Worm (Caenorhabditis elegans) whole organism, L1 larva: ENCODE measurements around the gene clec-68.
"Not testable (repeated sequence)": the region's sequence is repeated elsewhere in the genome, so short reads cannot be mapped to it uniquely, and the experiment has no call there.

ENCODE experiments used
- C04F5.9 ChIP-seq: sonication (generic microtip); optimal IDR thresholded peaks from 2 replicates; lab custom pipeline; 2016; ENCODE audit warnings: missing genetic modification characterization, missing compliant biosample characterization
- Y116A8C.19 ChIP-seq: sonication (generic microtip); optimal IDR thresholded peaks from 2 replicates; lab custom pipeline; 2016; ENCODE audit warnings: missing compliant biosample characterization, missing genetic modification characterization, borderline replicate concordance
- aha-1 ChIP-seq: fragments of 150-350 bp; optimal IDR thresholded peaks from 2 replicates; lab custom pipeline; 2014; ENCODE audit warnings: missing biosample characterization, missing genetic modification characterization
- aly-2 ChIP-seq: fragments of 150-350 bp; optimal IDR thresholded peaks from 2 replicates; lab custom pipeline; 2014; ENCODE audit warnings: missing biosample characterization, missing genetic modification characterization
- ama-1 ChIP-seq: fragments of 150-350 bp; optimal IDR thresholded peaks from 2 replicates; lab custom pipeline; 2014
- ceh-63 ChIP-seq: fragments of 200-800 bp; sonication (Bioruptor generic); optimal IDR thresholded peaks from 2 replicates; lab custom pipeline; 2018; ENCODE audit warnings: mild to moderate bottlenecking, missing genetic modification characterization, missing compliant biosample characterization
- ceh-8 ChIP-seq: fragments of 200-800 bp; sonication (Bioruptor generic); optimal IDR thresholded peaks from 2 replicates; lab custom pipeline; 2018; ENCODE audit warnings: mild to moderate bottlenecking, missing genetic modification characterization, moderate library complexity, missing compliant biosample characterization
- ces-1 ChIP-seq: fragments of 150-350 bp; optimal IDR thresholded peaks from 2 replicates; lab custom pipeline; 2014; ENCODE audit warnings: missing biosample characterization, missing genetic modification reagents, missing genetic modification characterization
- elt-2 ChIP-seq: sonication (generic microtip); optimal IDR thresholded peaks from 2 replicates; lab custom pipeline; 2016; ENCODE audit warnings: missing genetic modification characterization, mild to moderate bottlenecking, inconsistent platforms, missing compliant biosample characterization, missing genetic modification reagents
- elt-3 ChIP-seq, 6 experiments: fragments of 150-350 bp in 1 of 6; sonication (generic microtip); optimal IDR thresholded peaks; 2 replicates each; lab custom pipeline; 2017 to 2018; ENCODE audit warnings: missing biosample characterization in 6 of 6, missing genetic modification characterization in 6 of 6, inconsistent platforms in 1 of 6
- ets-5 ChIP-seq: fragments of 200-800 bp; sonication (Bioruptor generic); IDR thresholded peaks from 2 replicates; pipeline ENCODE4 v1.3.6; 2022; ENCODE audit warnings: missing genetic modification characterization, missing compliant biosample characterization
- fkh-8 ChIP-seq: sonication (generic microtip); optimal IDR thresholded peaks from 2 replicates; lab custom pipeline; 2016; ENCODE audit warnings: mild to moderate bottlenecking, missing genetic modification characterization, missing compliant biosample characterization
- fos-1 ChIP-seq: fragments of 150-350 bp; optimal IDR thresholded peaks from 2 replicates; lab custom pipeline; 2014; ENCODE audit warnings: missing biosample characterization, missing genetic modification characterization
- jun-1 ChIP-seq: fragments of 150-350 bp; optimal IDR thresholded peaks from 2 replicates; lab custom pipeline; 2014; ENCODE audit warnings: missing biosample characterization, missing genetic modification reagents, missing genetic modification characterization
- lin-13 ChIP-seq: fragments of 150-350 bp; optimal IDR thresholded peaks from 2 replicates; lab custom pipeline; 2014; ENCODE audit warnings: missing biosample characterization, missing genetic modification reagents, missing genetic modification characterization
- lin-14 ChIP-seq: fragments of 200-800 bp; sonication (Bioruptor generic); optimal IDR thresholded peaks from 2 replicates; lab custom pipeline; 2018; ENCODE audit warnings: mild to moderate bottlenecking, missing genetic modification characterization, moderate library complexity, missing compliant biosample characterization
- lin-15B ChIP-seq: fragments of 150-350 bp; sonication (generic microtip); optimal IDR thresholded peaks from 3 replicates; lab custom pipeline; 2014; ENCODE audit warnings: missing biosample characterization, missing genetic modification characterization
- lir-3 ChIP-seq: sonication (generic microtip); optimal IDR thresholded peaks from 2 replicates; lab custom pipeline; 2016; ENCODE audit warnings: mild to moderate bottlenecking, missing genetic modification characterization, moderate library complexity, missing compliant biosample characterization; ENCODE audit not compliant: poor library complexity
- mdl-1 ChIP-seq, 2 experiments: fragments of 150-350 bp; optimal IDR thresholded peaks; 2 replicates each; lab custom pipeline; 2014 to 2017; ENCODE audit warnings: missing biosample characterization in 2 of 2, missing genetic modification characterization in 2 of 2, inconsistent platforms in 1 of 2
- mef-2 ChIP-seq: fragments of 150-350 bp; optimal IDR thresholded peaks from 2 replicates; lab custom pipeline; 2014; ENCODE audit warnings: missing biosample characterization, missing genetic modification characterization
- nhr-12 ChIP-seq: sonication (generic microtip); optimal IDR thresholded peaks from 2 replicates; lab custom pipeline; 2017; ENCODE audit warnings: missing biosample characterization, missing genetic modification characterization
- nhr-19 ChIP-seq: fragments of 200-800 bp; sonication (Bioruptor generic); conservative IDR thresholded peaks from 2 replicates; pipeline ENCODE4 v1.3.6; 2022; ENCODE audit warnings: missing genetic modification characterization, missing compliant biosample characterization
- nhr-28 ChIP-seq: fragments of 150-350 bp; optimal IDR thresholded peaks from 2 replicates; lab custom pipeline; 2014; ENCODE audit warnings: missing biosample characterization, missing genetic modification characterization
- nhr-47 ChIP-seq: sonication (generic microtip); optimal IDR thresholded peaks from 2 replicates; lab custom pipeline; 2016; ENCODE audit warnings: mild to moderate bottlenecking, missing genetic modification characterization, moderate library complexity, missing compliant biosample characterization
- nhr-71 ChIP-seq: sonication (generic microtip); optimal IDR thresholded peaks from 2 replicates; lab custom pipeline; 2016; ENCODE audit warnings: mild to moderate bottlenecking, missing genetic modification characterization, moderate library complexity, missing compliant biosample characterization
- nhr-84 ChIP-seq: sonication (generic microtip); optimal IDR thresholded peaks from 2 replicates; lab custom pipeline; 2017; ENCODE audit warnings: missing biosample characterization, missing genetic modification characterization
- nhr-85 ChIP-seq: sonication (generic microtip); peaks from one replicate; lab custom pipeline; 2016; ENCODE audit warnings: missing genetic modification characterization, inconsistent platforms, missing compliant biosample characterization
- pag-3 ChIP-seq: sonication (generic microtip); optimal IDR thresholded peaks from 2 replicates; lab custom pipeline; 2017; ENCODE audit warnings: missing genetic modification characterization, mild to moderate bottlenecking, missing compliant biosample characterization, antibody characterized with exemption, borderline replicate concordance; ENCODE audit not compliant: insufficient read depth
- pax-3 ChIP-seq: fragments of 200-800 bp; sonication (Bioruptor generic); optimal IDR thresholded peaks from 2 replicates; lab custom pipeline; 2018; ENCODE audit warnings: mild to moderate bottlenecking, missing genetic modification characterization, moderate library complexity, missing compliant biosample characterization
- pqm-1 ChIP-seq: sonication (generic microtip); optimal IDR thresholded peaks from 3 replicates; lab custom pipeline; 2017; ENCODE audit warnings: missing biosample characterization, missing genetic modification characterization
- skn-1 ChIP-seq: fragments of 150-350 bp; optimal IDR thresholded peaks from 2 replicates; lab custom pipeline; 2014; ENCODE audit warnings: missing biosample characterization, missing genetic modification characterization
- snu-23 ChIP-seq: sonication (generic microtip); optimal IDR thresholded peaks from 2 replicates; lab custom pipeline; 2016; ENCODE audit warnings: missing genetic modification characterization, missing compliant biosample characterization
- sox-4 ChIP-seq: sonication (generic microtip); optimal IDR thresholded peaks from 2 replicates; lab custom pipeline; 2016; ENCODE audit warnings: missing genetic modification characterization, missing compliant biosample characterization
- sptf-1 ChIP-seq: fragments of 150-350 bp; optimal IDR thresholded peaks from 2 replicates; lab custom pipeline; 2014; ENCODE audit warnings: missing biosample characterization, missing genetic modification characterization
- sup-37 ChIP-seq: fragments of 200-800 bp; sonication (Bioruptor generic); optimal IDR thresholded peaks from 2 replicates; lab custom pipeline; 2018; ENCODE audit warnings: mild to moderate bottlenecking, missing genetic modification characterization, missing compliant biosample characterization
- swsn-7 ChIP-seq: sonication (generic microtip); optimal IDR thresholded peaks from 2 replicates; lab custom pipeline; 2016; ENCODE audit warnings: missing genetic modification characterization, missing compliant biosample characterization
- unc-130 ChIP-seq: fragments of 150-350 bp; optimal IDR thresholded peaks from 2 replicates; lab custom pipeline; 2017; ENCODE audit warnings: missing biosample characterization, missing genetic modification characterization, inconsistent platforms
- unc-30 ChIP-seq: sonication (generic microtip); optimal IDR thresholded peaks from 2 replicates; lab custom pipeline; 2017; ENCODE audit warnings: missing biosample characterization, missing genetic modification characterization
- unc-86 ChIP-seq: sonication (generic microtip); optimal IDR thresholded peaks from 2 replicates; lab custom pipeline; 2016; ENCODE audit warnings: missing genetic modification characterization, missing compliant biosample characterization
- unc-98 ChIP-seq: fragments of 200-800 bp; sonication (Bioruptor generic); IDR thresholded peaks from 2 replicates; pipeline ENCODE4 v1.3.6; 2022; ENCODE audit warnings: missing genetic modification characterization, missing compliant biosample characterization
- vab-15 ChIP-seq: sonication (generic microtip); optimal IDR thresholded peaks from 2 replicates; lab custom pipeline; 2017; ENCODE audit warnings: missing genotype, mild to moderate bottlenecking, missing genetic modification characterization, missing compliant biosample characterization
- xbp-1 ChIP-seq: sonication (generic microtip); optimal IDR thresholded peaks from 2 replicates; lab custom pipeline; 2016; ENCODE audit warnings: missing genetic modification characterization, missing compliant biosample characterization
- ztf-4 ChIP-seq: fragments of 150-350 bp; optimal IDR thresholded peaks from 2 replicates; lab custom pipeline; 2014; ENCODE audit warnings: missing biosample characterization, missing genetic modification characterization

The clec-68 gene

DNA sequence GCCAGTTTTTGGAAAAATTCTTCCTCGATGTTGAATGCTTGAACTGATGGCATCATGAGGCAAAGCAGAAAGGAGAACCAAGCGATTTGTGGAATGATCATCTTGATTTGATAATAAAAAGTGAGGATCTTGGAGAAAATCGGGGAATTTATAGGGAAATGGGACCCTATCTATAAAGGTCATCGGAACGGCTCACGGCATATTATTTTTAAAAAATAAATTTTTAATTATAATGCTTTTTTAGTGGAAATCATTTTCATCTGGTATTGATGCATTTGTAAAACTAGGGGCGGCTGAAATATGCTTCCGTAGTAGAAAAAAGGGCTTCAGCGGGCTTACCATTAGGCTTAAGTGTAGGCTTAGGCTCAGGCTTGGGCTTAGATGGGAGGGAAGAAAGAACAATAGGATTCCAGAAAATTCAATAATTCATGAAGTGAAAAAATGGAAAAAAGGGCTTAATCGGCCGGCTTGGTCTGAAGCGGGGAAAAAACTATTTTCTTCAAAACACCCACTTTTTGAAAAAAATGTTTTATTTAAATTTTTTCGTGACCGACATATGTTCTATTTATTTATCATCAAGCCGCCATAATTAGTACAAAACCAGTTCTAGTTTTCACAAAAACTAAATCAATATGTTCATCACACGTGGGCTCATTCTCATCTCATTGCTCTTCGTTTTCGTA is 18.6 kb upstream of the clec-68 start, which contains the start of the genes F56D6.22 and F56D6.12:
F56D6.22 (minus strand) TSS at position 101 of the 683 bp plus-strand sequence.
F56D6.12 (plus strand) TSS at position 633 of the 683 bp plus-strand sequence.
- no peak for TF ChIP-seq ceh-63 (GFP tag; lab: Kevin White, UChicago)
- TF ChIP-seq unc-130 (tag; lab: Kevin White, UChicago): no peak
- no peak for TF ChIP-seq lin-15B (tag; lab: Kevin White, UChicago)
- no peak for TF ChIP-seq lir-3 (tag; lab: Kevin White, UChicago)
- TF ChIP-seq unc-98 (GFP tag; lab: Robert Waterston, UW): no peak
- no peak for TF ChIP-seq swsn-7 (tag; lab: Kevin White, UChicago)
- no peak for TF ChIP-seq elt-2 (tag; lab: Kevin White, UChicago)
- TF ChIP-seq snu-23 (GFP tag; lab: Kevin White, UChicago): no peak
- no peak for TF ChIP-seq aly-2 (tag; lab: Kevin White, UChicago)
- TF ChIP-seq sup-37 (GFP tag; lab: Kevin White, UChicago): no peak
- no peak for TF ChIP-seq unc-86 (tag; lab: Kevin White, UChicago)
- TF ChIP-seq sox-4 (tag; lab: Kevin White, UChicago): no peak
- no peak for TF ChIP-seq nhr-12
- TF ChIP-seq nhr-84: no peak
- TF ChIP-seq xbp-1 (tag; lab: Kevin White, UChicago): no peak
- TF ChIP-seq mdl-1 (tag; optimal IDR thresholded peaks at IDR 0.05; lab: Kevin White, UChicago): no peak
- no peak for TF ChIP-seq C04F5.9 (tag; lab: Kevin White, UChicago)
- TF ChIP-seq jun-1 (tag; lab: Kevin White, UChicago): no peak
- TF ChIP-seq elt-3 (tag; optimal IDR thresholded peaks at IDR 0.05; lab: Kevin White, UChicago): no peak

DNA sequence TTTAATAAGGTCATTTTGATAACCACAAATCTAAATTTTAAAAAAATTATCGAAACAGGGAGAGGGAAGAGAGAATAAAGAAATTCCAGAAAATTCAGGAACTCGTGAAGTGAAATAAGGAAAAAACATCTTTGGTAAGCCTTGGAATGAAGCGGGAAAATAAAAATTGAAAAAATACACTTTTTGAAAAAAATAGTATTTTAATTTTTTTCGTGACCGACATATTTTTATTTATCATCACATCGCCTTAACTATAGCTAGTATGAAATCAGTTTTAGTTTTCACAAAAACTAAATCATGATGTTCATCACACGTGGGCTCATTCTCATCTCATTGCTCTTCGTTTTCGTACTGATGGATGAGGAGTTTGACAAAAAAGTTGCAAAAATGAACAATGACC is 17.1 kb upstream of the clec-68 start, which contains the start of gene F56D6.13:
F56D6.13 (plus strand) TSS at position 301 of the 400 bp plus-strand sequence.
- no peak for TF ChIP-seq elt-3 (tag; optimal IDR thresholded peaks at IDR 0.05; lab: Kevin White, UChicago)
- no peak for TF ChIP-seq Y116A8C.19
- no peak for TF ChIP-seq ets-5 (GFP tag; lab: Robert Waterston, UW)
- no peak for TF ChIP-seq fkh-8 (tag; lab: Kevin White, UChicago)
- TF ChIP-seq mef-2 (tag; lab: Kevin White, UChicago): no peak
- no peak for TF ChIP-seq unc-30 (tag; lab: Kevin White, UChicago)
- TF ChIP-seq nhr-28 (tag; lab: Kevin White, UChicago): no peak
- no peak for TF ChIP-seq pag-3 (tag; lab: Kevin White, UChicago)
- no peak for TF ChIP-seq ama-1
- TF ChIP-seq aha-1 (tag; lab: Kevin White, UChicago): no peak
- TF ChIP-seq skn-1 (tag; lab: Kevin White, UChicago): no peak
- TF ChIP-seq snu-23 (GFP tag; lab: Kevin White, UChicago): no peak
- no peak for TF ChIP-seq ceh-8 (GFP tag; lab: Kevin White, UChicago)
- TF ChIP-seq, all 84 proteins: peak for 0

DNA sequence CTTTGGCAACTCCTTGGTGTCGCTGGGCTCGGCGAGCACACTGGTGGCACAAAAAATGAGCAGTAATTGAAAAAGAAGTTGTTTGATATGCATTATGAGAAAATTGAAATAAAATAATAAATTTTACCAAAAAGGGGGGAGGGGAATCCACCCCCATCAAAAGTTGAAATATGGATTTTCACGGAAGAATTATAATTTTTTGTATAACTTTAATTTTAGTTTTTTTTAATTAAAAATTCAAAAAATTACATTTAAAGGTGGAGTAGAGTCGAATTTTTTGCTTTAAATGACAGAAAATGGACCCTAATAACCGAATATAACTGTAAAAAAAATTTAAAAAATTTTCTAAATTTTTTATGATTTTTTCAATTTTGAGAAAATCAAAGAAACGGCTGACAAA is 14.4 kb upstream of the clec-68 start, which contains the start of gene F56D6.18:
F56D6.18 (minus strand) TSS at position 101 of the 400 bp plus-strand sequence.
- TF ChIP-seq lin-14 (GFP tag; lab: Kevin White, UChicago); pax-3 (tag; lab: Kevin White, UChicago); lin-13 (GFP tag; lab: Kevin White, UChicago): not testable (repeated sequence)
- TF ChIP-seq, all 84 proteins: peak for 0; not testable (repeated sequence) for 84

DNA sequence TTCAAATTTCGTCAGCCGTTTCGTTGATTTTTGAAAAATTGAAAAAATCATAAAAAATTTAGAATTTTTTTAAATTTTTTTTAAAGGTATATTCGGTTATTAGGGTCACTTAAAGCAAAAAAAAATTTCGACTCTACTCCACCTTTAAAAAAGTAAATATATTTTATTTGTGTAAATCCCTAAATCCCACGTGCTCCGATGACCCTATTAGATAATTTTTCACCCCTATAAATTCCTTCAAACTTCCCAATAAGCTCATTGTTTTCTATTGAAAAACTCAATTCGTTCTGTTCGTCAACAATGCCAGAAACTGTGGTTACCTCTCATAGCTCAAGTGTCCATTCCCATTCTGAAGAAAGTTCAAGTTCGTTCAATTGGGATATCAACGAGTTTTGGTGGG is 13.6 kb upstream of the clec-68 start, which contains the start of gene F56D6.20:
F56D6.20 (plus strand) TSS at position 301 of the 400 bp plus-strand sequence.
- TF ChIP-seq pqm-1 (tag; lab: Kevin White, UChicago): no peak
- TF ChIP-seq nhr-85 (tag; lab: Kevin White, UChicago): no peak
- TF ChIP-seq ces-1: no peak
- TF ChIP-seq mdl-1 (tag; optimal IDR thresholded peaks at IDR 0.05; lab: Kevin White, UChicago): no peak
- no peak for TF ChIP-seq nhr-19 (GFP tag; lab: Robert Waterston, UW)
- TF ChIP-seq ceh-8 (GFP tag; lab: Kevin White, UChicago): no peak
- no peak for TF ChIP-seq vab-15 (tag; lab: Kevin White, UChicago)
- TF ChIP-seq unc-98 (GFP tag; lab: Robert Waterston, UW): no peak
- no peak for TF ChIP-seq ztf-4 (tag; lab: Kevin White, UChicago)
- no peak for TF ChIP-seq elt-2 (tag; lab: Kevin White, UChicago)
- no peak for TF ChIP-seq lir-3 (tag; lab: Kevin White, UChicago)
- TF ChIP-seq sptf-1 (tag; lab: Kevin White, UChicago): no peak
- TF ChIP-seq unc-86 (tag; lab: Kevin White, UChicago): no peak
- TF ChIP-seq fos-1 (tag; lab: Kevin White, UChicago): no peak
- no peak for TF ChIP-seq ceh-63 (GFP tag; lab: Kevin White, UChicago)
- TF ChIP-seq nhr-47 (tag; lab: Kevin White, UChicago): no peak
- no peak for TF ChIP-seq skn-1 (tag; lab: Kevin White, UChicago)
- no peak for TF ChIP-seq nhr-71 (tag; lab: Kevin White, UChicago)
- no peak for TF ChIP-seq nhr-28 (tag; lab: Kevin White, UChicago)
